Worm (Caenorhabditis elegans) whole organism, L4 larva: ENCODE data around the gene nas-9.

Source experiments
- F10B5.3 ChIP-seq: sonication (generic microtip); optimal IDR thresholded peaks from 2 replicates; lab custom pipeline; 2016; ENCODE audit warnings: mild to moderate bottlenecking, missing genetic modification characterization, missing compliant biosample characterization
- R02D3.7 ChIP-seq: fragments of 150-350 bp; sonication (generic microtip); optimal IDR thresholded peaks from 3 replicates; lab custom pipeline; 2014; ENCODE audit warnings: missing biosample characterization, missing genetic modification characterization
- T20F7.1 ChIP-seq: fragments of 200-800 bp; sonication (Bioruptor generic); optimal IDR thresholded peaks from 2 replicates; lab custom pipeline; 2018; ENCODE audit warnings: mild to moderate bottlenecking, missing genetic modification characterization, missing compliant biosample characterization
- Y105C5A.15 ChIP-seq: fragments of 200-800 bp; sonication (Bioruptor generic); IDR thresholded peaks from 2 replicates; pipeline ENCODE4 v1.3.6; 2022; ENCODE audit warnings: missing genetic modification characterization, missing compliant biosample characterization
- Y48G9A.11 ChIP-seq: fragments of 200-800 bp; sonication (Bioruptor generic); IDR thresholded peaks from 2 replicates; pipeline ENCODE4 v1.3.6; 2022; ENCODE audit warnings: missing genetic modification reagents, missing genetic modification characterization, missing compliant biosample characterization
- Y5F2A.4 ChIP-seq: fragments of 200-800 bp; sonication (Bioruptor generic); optimal IDR thresholded peaks from 2 replicates; lab custom pipeline; 2018; ENCODE audit warnings: mild to moderate bottlenecking, missing genetic modification characterization, missing compliant biosample characterization
- aha-1 ChIP-seq: fragments of 150-350 bp; peaks from one replicate; lab custom pipeline; 2014; ENCODE audit warnings: missing biosample characterization, missing genetic modification characterization
- arid-1 ChIP-seq: fragments of 200-800 bp; sonication (Bioruptor generic); conservative IDR thresholded peaks from 2 replicates; pipeline ENCODE4 v1.3.6; 2022; ENCODE audit warnings: missing genetic modification reagents, missing genetic modification characterization, missing compliant biosample characterization
- ceh-20 ChIP-seq: fragments of 200-800 bp; sonication (Bioruptor generic); IDR thresholded peaks from 2 replicates; pipeline ENCODE4 v1.3.6; 2022; ENCODE audit warnings: missing genetic modification reagents, missing genetic modification characterization, missing compliant biosample characterization
- ceh-32 ChIP-seq: sonication (generic microtip); optimal IDR thresholded peaks from 2 replicates; lab custom pipeline; 2016; ENCODE audit warnings: mild to moderate bottlenecking, missing genetic modification characterization, missing compliant biosample characterization; ENCODE audit not compliant: poor library complexity
- ceh-62 ChIP-seq: sonication (generic microtip); optimal IDR thresholded peaks from 2 replicates; lab custom pipeline; 2017; ENCODE audit warnings: missing biosample characterization, missing genetic modification characterization
- ceh-82 ChIP-seq: sonication (generic microtip); optimal IDR thresholded peaks from 2 replicates; lab custom pipeline; 2017; ENCODE audit warnings: missing biosample characterization, missing genetic modification characterization
- cey-2 ChIP-seq: sonication (generic microtip); optimal IDR thresholded peaks from 3 replicates; lab custom pipeline; 2017; ENCODE audit warnings: missing genetic modification characterization, mild to moderate bottlenecking, missing compliant biosample characterization, antibody characterized with exemption, borderline replicate concordance; ENCODE audit not compliant: insufficient read depth
- ctbp-1 ChIP-seq: fragments of 200-800 bp; sonication (Bioruptor generic); IDR thresholded peaks from 2 replicates; pipeline ENCODE4 v1.3.6; 2022; ENCODE audit warnings: missing genetic modification reagents, missing genetic modification characterization, missing compliant biosample characterization
- dmd-6 ChIP-seq: fragments of 200-800 bp; sonication (Bioruptor generic); IDR thresholded peaks from 2 replicates; pipeline ENCODE4 v1.3.6; 2022; ENCODE audit warnings: missing genetic modification reagents, missing genetic modification characterization, missing compliant biosample characterization
- dmd-8 ChIP-seq: fragments of 200-800 bp; sonication (Bioruptor generic); IDR thresholded peaks from 2 replicates; pipeline ENCODE4 v1.3.6; 2022; ENCODE audit warnings: missing genetic modification characterization, missing compliant biosample characterization
- dmd-9 ChIP-seq: fragments of 200-800 bp; sonication (Bioruptor generic); IDR thresholded peaks from 2 replicates; pipeline ENCODE4 v1.3.6; 2022; ENCODE audit warnings: missing genetic modification reagents, missing genetic modification characterization, missing compliant biosample characterization
- dpl-1 ChIP-seq: fragments of 150-350 bp; optimal IDR thresholded peaks from 2 replicates; lab custom pipeline; 2014; ENCODE audit warnings: missing biosample characterization, missing genetic modification reagents, missing genetic modification characterization
- dve-1 ChIP-seq: sonication (generic microtip); optimal IDR thresholded peaks from 2 replicates; lab custom pipeline; 2017; ENCODE audit warnings: antibody characterized with exemption, mild to moderate bottlenecking, missing genetic modification characterization, missing compliant biosample characterization; ENCODE audit not compliant: insufficient read depth
- egl-27 ChIP-seq: sonication (generic microtip); optimal IDR thresholded peaks from 3 replicates; lab custom pipeline; 2017; ENCODE audit warnings: missing biosample characterization, missing genetic modification reagents, missing genetic modification characterization
- hif-1 ChIP-seq, 2 experiments: sonication (generic microtip); optimal IDR thresholded peaks; 2 replicates each; lab custom pipeline; 2016 to 2017; ENCODE audit warnings: missing compliant biosample characterization in 2 of 2, missing genetic modification characterization in 2 of 2, missing genetic modification reagents in 2 of 2, missing genotype in 2 of 2, mild to moderate bottlenecking in 1 of 2
- hlh-11 ChIP-seq: fragments of 200-800 bp; sonication (Bioruptor generic); optimal IDR thresholded peaks from 2 replicates; lab custom pipeline; 2018; ENCODE audit warnings: mild to moderate bottlenecking, missing genetic modification characterization, missing compliant biosample characterization
- hlh-30 ChIP-seq: sonication (generic microtip); optimal IDR thresholded peaks from 2 replicates; lab custom pipeline; 2017; ENCODE audit warnings: antibody characterized with exemption, mild to moderate bottlenecking, missing genetic modification characterization, missing compliant biosample characterization; ENCODE audit not compliant: insufficient read depth
- hmg-1.1 ChIP-seq: fragments of 200-800 bp; sonication (Bioruptor generic); IDR thresholded peaks from 2 replicates; pipeline ENCODE4 v1.3.6; 2022; ENCODE audit warnings: missing genetic modification reagents, missing genetic modification characterization, missing compliant biosample characterization
- jun-1 ChIP-seq: fragments of 150-350 bp; optimal IDR thresholded peaks from 2 replicates; lab custom pipeline; 2014; ENCODE audit warnings: missing biosample characterization, missing genetic modification reagents, missing genetic modification characterization
- lin-1 ChIP-seq: fragments of 200-800 bp; sonication (Bioruptor generic); IDR thresholded peaks from 2 replicates; pipeline ENCODE4 v1.3.6; 2022; ENCODE audit warnings: missing genetic modification reagents, missing genetic modification characterization, missing compliant biosample characterization
- lin-13 ChIP-seq: fragments of 150-350 bp; optimal IDR thresholded peaks from 2 replicates; lab custom pipeline; 2014; ENCODE audit warnings: missing biosample characterization, missing genetic modification reagents, missing genetic modification characterization
- lin-29 ChIP-seq: fragments of 200-800 bp; sonication (Bioruptor generic); IDR thresholded peaks from 2 replicates; pipeline ENCODE4 v1.3.6; 2022; ENCODE audit warnings: missing genetic modification reagents, missing genetic modification characterization, missing compliant biosample characterization
- lin-38 ChIP-seq: fragments of 200-800 bp; sonication (Bioruptor generic); IDR thresholded peaks from 2 replicates; pipeline ENCODE4 v1.3.6; 2022; ENCODE audit warnings: missing genetic modification reagents, missing genetic modification characterization, missing compliant biosample characterization
- lir-3 ChIP-seq: sonication (generic microtip); optimal IDR thresholded peaks from 2 replicates; lab custom pipeline; 2016; ENCODE audit warnings: mild to moderate bottlenecking, missing genetic modification characterization, missing compliant biosample characterization
- lsy-2 ChIP-seq, 2 experiments: fragments of 150-350 bp in 1 of 2; sonication (generic microtip) in 1 of 2; optimal IDR thresholded peaks; 2 replicates each; lab custom pipeline; 2014 to 2017; ENCODE audit warnings: missing biosample characterization in 2 of 2, missing genetic modification characterization in 2 of 2
- mep-1 ChIP-seq: fragments of 150-350 bp; sonication (generic microtip); optimal IDR thresholded peaks from 3 replicates; lab custom pipeline; 2014; ENCODE audit warnings: missing biosample characterization, missing genetic modification characterization
- mes-2 ChIP-seq: sonication (generic microtip); optimal IDR thresholded peaks from 2 replicates; lab custom pipeline; 2016; ENCODE audit warnings: missing genotype, mild to moderate bottlenecking, missing genetic modification characterization, missing compliant biosample characterization; ENCODE audit not compliant: poor library complexity, severe bottlenecking
- mxl-2 ChIP-seq: fragments of 200-800 bp; sonication (Bioruptor generic); conservative IDR thresholded peaks from 2 replicates; pipeline ENCODE4 v1.3.6; 2022; ENCODE audit warnings: missing genetic modification reagents, missing genetic modification characterization, missing compliant biosample characterization
- nhr-11 ChIP-seq: fragments of 150-350 bp; optimal IDR thresholded peaks from 2 replicates; lab custom pipeline; 2014; ENCODE audit warnings: missing biosample characterization, missing genetic modification characterization
- nhr-25 ChIP-seq: sonication (generic microtip); optimal IDR thresholded peaks from 2 replicates; lab custom pipeline; 2017; ENCODE audit warnings: missing genetic modification characterization, mild to moderate bottlenecking, missing compliant biosample characterization, antibody characterized with exemption, moderate library complexity, borderline replicate concordance; ENCODE audit not compliant: insufficient read depth
- nhr-76 ChIP-seq: fragments of 150-350 bp; optimal IDR thresholded peaks from 2 replicates; lab custom pipeline; 2014; ENCODE audit warnings: missing biosample characterization, missing genetic modification characterization
- php-3 ChIP-seq: fragments of 200-800 bp; sonication (Bioruptor generic); IDR thresholded peaks from 2 replicates; pipeline ENCODE4 v1.3.6; 2022; ENCODE audit warnings: missing genetic modification reagents, missing genetic modification characterization, missing compliant biosample characterization
- rbr-2 ChIP-seq: sonication (generic microtip); optimal IDR thresholded peaks from 2 replicates; lab custom pipeline; 2016; ENCODE audit warnings: missing genotype, missing genetic modification characterization, missing compliant biosample characterization
- set-16 ChIP-seq: fragments of 200-800 bp; sonication (Bioruptor generic); IDR thresholded peaks from 2 replicates; pipeline ENCODE4 v1.3.6; 2022; ENCODE audit warnings: missing genetic modification reagents, missing genetic modification characterization, missing compliant biosample characterization
- snpc-1.2 ChIP-seq: fragments of 200-800 bp; sonication (Bioruptor generic); IDR thresholded peaks from 2 replicates; pipeline ENCODE4 v1.3.6; 2022; ENCODE audit warnings: missing genetic modification reagents, missing genetic modification characterization, missing compliant biosample characterization
- snpc-4 ChIP-seq: fragments of 150-350 bp; optimal IDR thresholded peaks from 2 replicates; lab custom pipeline; 2014; ENCODE audit warnings: missing biosample characterization, missing genetic modification characterization
- spr-3 ChIP-seq: fragments of 200-800 bp; sonication (Bioruptor generic); optimal IDR thresholded peaks from 2 replicates; lab custom pipeline; 2018; ENCODE audit warnings: mild to moderate bottlenecking, missing genetic modification characterization, missing compliant biosample characterization
- tag-97 ChIP-seq: fragments of 200-800 bp; sonication (Bioruptor generic); IDR thresholded peaks from 2 replicates; pipeline ENCODE4 v1.3.6; 2022; ENCODE audit warnings: missing genetic modification characterization, missing compliant biosample characterization
- unc-130 ChIP-seq: sonication (generic microtip); optimal IDR thresholded peaks from 2 replicates; lab custom pipeline; 2016; ENCODE audit warnings: missing genetic modification reagents, missing genetic modification characterization, missing compliant biosample characterization
- unc-62 ChIP-seq, 3 experiments: fragments of 150-350 bp in 1 of 3; sonication (generic microtip); optimal IDR thresholded peaks in 2 of 3; peaks in 1 of 3; 1 replicate in 1 of 3; 2 replicates in 2 of 3; lab custom pipeline; 2014 to 2017; ENCODE audit warnings: missing biosample characterization in 3 of 3, missing genetic modification characterization in 3 of 3, missing genetic modification reagents in 3 of 3, missing genotype in 1 of 3
- zfp-3 ChIP-seq: fragments of 200-800 bp; sonication (Bioruptor generic); conservative IDR thresholded peaks from 2 replicates; pipeline ENCODE4 v1.3.6; 2022; ENCODE audit warnings: missing genetic modification reagents, missing genetic modification characterization, missing compliant biosample characterization
- zip-11 ChIP-seq: fragments of 200-800 bp; sonication (Bioruptor generic); IDR thresholded peaks from 2 replicates; pipeline ENCODE4 v1.3.6; 2022; ENCODE audit warnings: missing genetic modification characterization, missing compliant biosample characterization
- ztf-11 ChIP-seq: fragments of 150-350 bp; optimal IDR thresholded peaks from 2 replicates; lab custom pipeline; 2014; ENCODE audit warnings: missing biosample characterization, missing genetic modification characterization

nas-9 gene

ce11 chrV:4810653-4811052, 29.2 kb downstream of the nas-9 start:
- peak in 1 of 2 experiments; percentile 4 for TF ChIP-seq hif-1 (tag; optimal IDR thresholded peaks at IDR 0.05; lab: Kevin White, UChicago)
- no peak for TF ChIP-seq spr-3
- TF ChIP-seq mes-2, result peak; percentile 62
- no peak for TF ChIP-seq ceh-20
- TF ChIP-seq lsy-2 (tag; optimal IDR thresholded peaks at IDR 0.05; lab: Kevin White, UChicago), result peak in 1 of 2 experiments; percentile 20
- no peak for TF ChIP-seq Y48G9A.11 (GFP tag; lab: Robert Waterston, UW)
- TF ChIP-seq F10B5.3 (tag; lab: Kevin White, UChicago), result no peak
- TF ChIP-seq dpl-1 (GFP tag; lab: Kevin White, UChicago), result peak; percentile 31
- no peak for TF ChIP-seq T20F7.1 (GFP tag; lab: Kevin White, UChicago)
- no peak for TF ChIP-seq jun-1 (tag; lab: Kevin White, UChicago)
- peak; percentile 54 for TF ChIP-seq rbr-2 (tag; lab: Kevin White, UChicago)
- TF ChIP-seq mep-1 (tag; lab: Kevin White, UChicago), result peak; percentile 43
- TF ChIP-seq aha-1 (tag; lab: Kevin White, UChicago), result peak; percentile 99
- no peak for TF ChIP-seq ztf-11 (tag; lab: Kevin White, UChicago)
- no peak for TF ChIP-seq snpc-4 (tag; lab: Kevin White, UChicago)
- no peak for TF ChIP-seq php-3
- TF ChIP-seq tag-97, result no peak
- TF ChIP-seq hmg-1.1 (GFP tag; lab: Robert Waterston, UW), result peak; percentile 37
- TF ChIP-seq lin-1, result no peak
- no peak for TF ChIP-seq snpc-1.2 (GFP tag; lab: Robert Waterston, UW)
- no peak for TF ChIP-seq ceh-32 (tag; lab: Kevin White, UChicago)
- TF ChIP-seq arid-1 (GFP tag; lab: Robert Waterston, UW), result no peak
- TF ChIP-seq set-16, result peak; percentile 73
- TF ChIP-seq zfp-3 (GFP tag; lab: Robert Waterston, UW), result no peak
- no peak for TF ChIP-seq dmd-6 (GFP tag; lab: Robert Waterston, UW)
- TF ChIP-seq dmd-9 (GFP tag; lab: Robert Waterston, UW), result no peak
- no peak for TF ChIP-seq lin-29 (GFP tag; lab: Robert Waterston, UW)
- no peak for TF ChIP-seq nhr-25 (tag; lab: Kevin White, UChicago)
- peak in 1 of 2 experiments; percentile 94 for TF ChIP-seq unc-62 (GFP tag; optimal IDR thresholded peaks at IDR 0.05 in 1 of 2; lab: Kevin White, UChicago)
- no peak for TF ChIP-seq unc-62 (tag; optimal IDR thresholded peaks at IDR 0.05; lab: Kevin White, UChicago)
- TF ChIP-seq nhr-76, result no peak
- no peak for TF ChIP-seq unc-130 (GFP tag; lab: Kevin White, UChicago)
- TF ChIP-seq Y5F2A.4 (GFP tag; lab: Kevin White, UChicago), result no peak
- no peak for TF ChIP-seq dve-1
- no peak for TF ChIP-seq egl-27 (tag; lab: Kevin White, UChicago)
- no peak for TF ChIP-seq ceh-62 (tag; lab: Kevin White, UChicago)
- no peak for TF ChIP-seq zip-11
- TF ChIP-seq dmd-8 (GFP tag; lab: Robert Waterston, UW), result no peak
- TF ChIP-seq lin-13 (GFP tag; lab: Kevin White, UChicago), result no peak
- 0 out of 2 replicates have a peak, but pooled peaks have one; percentile 17 for TF ChIP-seq ctbp-1 (GFP tag; lab: Robert Waterston, UW)
- peak; percentile 39 for TF ChIP-seq hlh-30
- TF ChIP-seq ceh-82, result no peak
- peak; percentile 7 for TF ChIP-seq nhr-11
- TF ChIP-seq lin-38, result peak; percentile 60
- no peak for TF ChIP-seq cey-2 (tag; lab: Kevin White, UChicago)
- no peak for TF ChIP-seq R02D3.7
- TF ChIP-seq hlh-11 (tag; lab: Kevin White, UChicago), result peak; percentile 66
- no peak for TF ChIP-seq Y105C5A.15 (GFP tag; lab: Robert Waterston, UW)
- TF ChIP-seq lir-3, result no peak
- TF ChIP-seq mxl-2 (GFP tag; lab: Robert Waterston, UW), result no peak
